Worm (Caenorhabditis elegans) whole organism, L4/young adult: Measurements from ENCODE around the gene srh-185.
"Not testable (repeated sequence)": the region's sequence is repeated elsewhere in the genome, so short reads cannot be mapped to it uniquely, and the experiment has no call there.

ENCODE experiments used
- W03F9.2 ChIP-seq: fragments of 150-350 bp; optimal IDR thresholded peaks from 2 replicates; lab custom pipeline; 2014; ENCODE audit warnings: missing biosample characterization, missing genetic modification characterization
- dao-5 ChIP-seq: sonication (generic microtip); optimal IDR thresholded peaks from 2 replicates; lab custom pipeline; 2016; ENCODE audit warnings: missing genotype, missing genetic modification characterization, moderate library complexity, missing compliant biosample characterization
- him-1 ChIP-seq: sonication (generic microtip); optimal IDR thresholded peaks from 2 replicates; lab custom pipeline; 2016; ENCODE audit warnings: missing genotype, missing genetic modification reagents, missing genetic modification characterization, missing compliant biosample characterization

Gene srh-185

DNA sequence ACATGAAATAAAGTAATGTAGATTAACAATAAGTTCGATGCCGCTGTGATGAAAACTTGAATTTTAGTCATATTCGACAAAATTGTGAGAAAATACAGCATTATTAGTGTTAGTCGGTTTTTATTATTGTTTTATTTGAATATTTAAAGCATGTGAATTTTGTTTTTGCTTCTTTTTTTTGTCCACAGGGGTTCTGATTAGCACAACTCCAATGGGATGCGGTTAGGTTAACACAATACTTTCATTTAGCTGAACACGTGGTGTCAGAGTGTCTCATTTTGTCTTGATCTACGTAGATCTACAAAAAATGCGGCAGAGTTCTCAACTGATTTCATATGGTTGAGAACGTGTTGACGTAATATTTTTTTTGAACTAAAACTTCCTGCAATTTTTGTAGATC, 3.1 kb downstream of the srh-185 start, which contains the start of gene str-40:
str-40 (minus strand) TSS at position 101 of the 400 bp plus-strand sequence.
- TF ChIP-seq him-1 (tag; lab: Kevin White, UChicago) = no peak
- TF ChIP-seq dao-5 (tag; lab: Kevin White, UChicago) = no peak
- TF ChIP-seq W03F9.2 = no peak

DNA sequence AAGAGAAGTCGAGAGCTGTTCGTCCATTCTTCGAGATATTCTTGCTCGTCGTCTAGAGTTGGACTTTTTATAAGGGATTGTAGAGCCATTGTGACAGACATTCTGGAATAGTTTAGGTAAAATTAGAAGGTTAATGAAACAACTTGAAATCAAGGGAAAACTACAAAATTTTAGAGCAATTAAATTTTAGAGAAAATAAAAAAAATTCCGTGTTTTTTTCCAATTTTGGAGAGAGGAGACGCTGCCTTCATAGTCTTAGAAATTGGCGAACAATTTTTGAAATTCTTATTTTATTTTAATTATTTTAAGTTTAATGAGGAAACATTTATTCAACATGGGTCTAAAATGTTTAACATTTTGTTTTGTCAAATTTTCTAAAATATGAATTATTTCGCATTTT, 5.5 kb downstream of the srh-185 start, which contains the start of gene C50H11.13:
C50H11.13 (minus strand) TSS at position 101 of the 400 bp plus-strand sequence.
- no peak for TF ChIP-seq W03F9.2
- no peak for TF ChIP-seq dao-5 (tag; lab: Kevin White, UChicago)
- no peak for TF ChIP-seq him-1 (tag; lab: Kevin White, UChicago)

DNA sequence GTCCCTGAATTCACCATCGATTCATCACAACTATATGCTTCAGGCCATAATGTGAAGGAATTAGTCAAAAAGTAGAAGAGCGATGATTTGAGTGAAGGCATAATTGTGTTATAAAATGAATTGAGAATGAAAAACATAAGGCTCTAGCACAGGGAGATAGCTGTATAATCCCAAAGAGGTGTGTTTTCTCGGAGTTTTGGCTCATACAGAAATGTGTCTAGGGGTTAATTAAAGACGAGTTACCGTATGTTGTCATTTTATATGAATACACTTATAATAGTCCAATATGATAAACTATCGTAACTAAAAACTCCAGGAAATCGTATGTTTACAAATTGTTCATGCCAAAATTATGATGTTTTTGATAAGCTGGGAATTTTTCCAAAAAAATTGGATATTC, 14.8 kb downstream of the srh-185 start, which contains the start of gene srt-5:
srt-5 (minus strand) TSS at position 101 of the 400 bp plus-strand sequence.
- no peak for TF ChIP-seq him-1 (tag; lab: Kevin White, UChicago)
- TF ChIP-seq dao-5 (tag; lab: Kevin White, UChicago) = no peak
- TF ChIP-seq W03F9.2 = no peak

ce11 chrV:3081471-3081870, 15.4 kb downstream of the srh-185 start, which contains the start of gene srt-7:
Gene srt-7, plus strand, starts transcription at chrV:3081771.
- TF ChIP-seq W03F9.2 (no peak), him-1 (tag; lab: Kevin White, UChicago) (no peak), dao-5 (tag; lab: Kevin White, UChicago) (no peak)

- TF ChIP-seq dao-5 (tag; lab: Kevin White, UChicago) = no peak
- TF ChIP-seq him-1 (tag; lab: Kevin White, UChicago) = no peak
- TF ChIP-seq W03F9.2 = no peak
These were observed 20.2 kb downstream of the srh-185 start, which contains the start of gene srt-8 for ce11 chrV:3086260-3086659. Gene srt-8, plus strand, starts transcription at chrV:3086560.

DNA sequence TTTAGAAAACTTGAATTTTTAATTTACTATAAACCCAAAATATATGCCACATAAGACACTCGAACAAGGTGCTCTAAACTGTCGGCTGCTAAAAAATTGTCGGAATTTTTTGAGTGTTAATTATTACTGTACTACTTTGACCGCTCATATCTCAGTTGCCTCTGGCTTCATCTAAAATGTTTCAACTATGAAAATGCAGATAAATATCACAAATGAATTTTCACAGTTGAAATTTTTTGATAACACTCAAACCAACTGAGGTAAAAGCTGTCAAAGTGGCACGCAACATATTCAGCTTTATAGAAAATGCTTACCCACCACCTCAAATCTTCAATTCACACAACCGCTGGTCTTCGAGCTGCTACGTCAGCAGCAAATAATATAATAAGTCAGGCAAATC, 22.7 kb downstream of the srh-185 start, which contains the start of gene acs-21:
acs-21 (plus strand) TSS at position 301 of the 400 bp plus-strand sequence.
- TF ChIP-seq dao-5 (tag; lab: Kevin White, UChicago) = no peak
- no peak for TF ChIP-seq W03F9.2
- TF ChIP-seq him-1 (tag; lab: Kevin White, UChicago) = no peak

DNA sequence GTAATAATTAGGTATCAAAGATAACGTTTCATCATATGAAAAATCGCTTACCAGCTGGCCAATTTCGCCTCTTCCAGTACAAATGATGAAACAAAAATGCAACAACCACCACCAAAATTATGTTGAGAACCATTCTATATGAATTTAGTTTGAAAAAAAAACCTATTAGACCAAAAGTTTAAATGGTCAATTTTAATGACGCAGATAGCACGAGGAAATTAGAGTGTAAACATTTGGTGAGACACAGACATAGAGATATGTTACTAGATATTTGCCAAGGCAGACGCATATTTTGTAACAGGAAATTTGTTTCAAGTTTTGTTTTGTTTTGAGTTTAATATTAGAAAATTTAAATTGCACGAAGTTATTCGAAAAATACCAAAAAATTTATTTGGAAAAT, 28.3 kb downstream of the srh-185 start, which contains the start of gene cyp-33C9:
cyp-33C9 (minus strand) TSS at position 211 of the 400 bp plus-strand sequence.
- no peak for TF ChIP-seq dao-5 (tag; lab: Kevin White, UChicago)
- no peak for TF ChIP-seq him-1 (tag; lab: Kevin White, UChicago)
- TF ChIP-seq W03F9.2 = no peak

ce11 chrV:3100527-3100926, 34.5 kb downstream of the srh-185 start:
- no peak for TF ChIP-seq dao-5 (tag; lab: Kevin White, UChicago)

DNA sequence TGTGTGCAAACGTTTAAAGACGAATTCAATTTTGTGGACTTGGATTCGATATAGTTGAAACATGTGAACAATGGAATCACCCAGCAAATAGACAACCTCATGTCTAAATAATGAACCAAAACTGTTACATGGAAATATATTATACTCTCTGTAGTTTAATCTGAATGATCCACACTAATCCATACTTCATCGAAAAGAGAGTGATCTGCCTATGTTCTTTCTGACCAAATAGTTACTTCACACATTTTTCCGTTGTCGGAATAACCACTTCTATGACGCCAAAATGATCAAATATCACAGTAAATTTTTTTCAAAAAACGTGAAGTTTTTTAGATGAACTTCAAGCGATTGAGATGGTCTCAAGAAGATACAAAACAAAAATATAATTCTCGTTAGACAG, 36.0 kb downstream of the srh-185 start, which contains the start of gene Y73C8C.4:
Y73C8C.4 (minus strand) TSS at position 101 of the 400 bp plus-strand sequence.
- TF ChIP-seq him-1 (tag; lab: Kevin White, UChicago); W03F9.2; dao-5 (tag; lab: Kevin White, UChicago): not testable (repeated sequence)

ce11 chrV:3104134-3104533, 38.1 kb downstream of the srh-185 start, which contains the start of gene str-66:
Gene str-66, minus strand, starts transcription at chrV:3104234.
- no peak for TF ChIP-seq W03F9.2

DNA sequence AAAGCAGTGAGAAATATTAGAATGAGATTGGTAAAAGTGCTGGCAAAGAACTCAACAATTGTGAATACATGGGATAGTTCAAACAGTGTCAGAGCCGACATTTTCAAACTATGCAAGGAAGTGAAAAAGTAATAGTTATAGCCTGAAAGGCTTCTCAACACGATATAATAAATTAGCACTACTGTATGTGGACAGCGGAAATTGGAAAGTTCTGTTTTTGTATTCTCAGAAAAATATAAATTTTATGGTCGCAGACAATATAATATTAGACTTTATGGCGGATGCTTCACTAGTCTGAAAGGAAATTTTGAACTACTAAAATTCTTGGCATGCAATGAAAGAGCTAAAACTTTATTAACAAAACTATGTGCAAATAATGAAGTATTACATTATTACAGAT, 39.8 kb downstream of the srh-185 start, which contains the start of gene str-69:
str-69 (minus strand) TSS at position 101 of the 400 bp plus-strand sequence.
- TF ChIP-seq dao-5 (tag; lab: Kevin White, UChicago) (no peak), W03F9.2 (no peak), him-1 (tag; lab: Kevin White, UChicago) (no peak)

- TF ChIP-seq dao-5 (tag; lab: Kevin White, UChicago) = no peak
- no peak for TF ChIP-seq W03F9.2
- TF ChIP-seq him-1 (tag; lab: Kevin White, UChicago) = no peak
These were observed 40.8 kb downstream of the srh-185 start for ce11 chrV:3106785-3107184.

DNA sequence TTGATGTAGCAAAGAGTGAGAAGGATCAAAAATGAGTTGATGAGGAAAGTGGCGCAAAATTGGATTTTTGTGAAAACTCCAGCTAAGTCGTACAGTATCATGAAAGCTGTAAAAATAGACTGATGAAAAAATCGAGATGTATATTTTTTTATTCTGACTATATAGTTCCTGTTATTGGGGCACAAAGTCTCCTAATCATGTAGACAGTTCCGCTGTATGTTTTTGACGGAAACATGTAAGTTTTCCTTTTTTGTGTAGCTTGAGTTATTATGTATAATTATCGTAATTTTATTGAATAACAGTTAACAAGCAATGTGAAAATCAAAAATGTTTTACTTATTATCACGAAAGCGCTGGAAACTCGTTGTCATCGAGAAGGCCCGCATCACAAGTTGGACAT, 41.4 kb downstream of the srh-185 start, which contains the start of gene str-68:
str-68 (minus strand) TSS at position 101 of the 400 bp plus-strand sequence.
- TF ChIP-seq dao-5 (tag; lab: Kevin White, UChicago) (no peak), W03F9.2 (no peak), him-1 (tag; lab: Kevin White, UChicago) (no peak)

- TF ChIP-seq him-1 (tag; lab: Kevin White, UChicago) (no peak), dao-5 (tag; lab: Kevin White, UChicago) (no peak), W03F9.2 (no peak)
These were observed 46.2 kb downstream of the srh-185 start for ce11 chrV:3112198-3112597.

DNA sequence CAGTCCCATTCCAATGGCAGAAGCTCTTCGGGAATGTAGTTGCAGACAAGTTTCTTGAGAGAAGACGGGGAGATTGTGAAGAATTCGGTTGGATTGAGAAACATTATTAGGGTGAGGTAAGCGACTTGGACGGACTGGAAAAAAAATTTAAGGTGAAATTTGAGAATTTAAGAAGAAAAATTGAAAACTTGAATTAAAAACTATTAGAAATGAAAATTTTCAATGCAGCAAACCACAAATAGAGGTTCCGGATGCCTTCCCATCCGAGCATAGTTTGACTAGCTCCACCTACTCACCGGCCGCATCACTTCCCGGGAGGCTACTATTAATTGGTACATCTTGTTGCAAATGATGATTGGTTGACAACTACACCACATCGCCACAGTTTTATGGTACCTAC, 47.7 kb downstream of the srh-185 start, which contains the start of gene Y73C8C.8:
Y73C8C.8 (minus strand) TSS at position 101 of the 400 bp plus-strand sequence.
- no peak for TF ChIP-seq him-1 (tag; lab: Kevin White, UChicago)
- TF ChIP-seq W03F9.2 = no peak
- no peak for TF ChIP-seq dao-5 (tag; lab: Kevin White, UChicago)
